Worm (Caenorhabditis elegans): ENCODE results near the gene dos-1.
A peak's percentile ranks its signal among the peaks of the same experiment; 100 is the strongest.

The dos-1 gene

DNA sequence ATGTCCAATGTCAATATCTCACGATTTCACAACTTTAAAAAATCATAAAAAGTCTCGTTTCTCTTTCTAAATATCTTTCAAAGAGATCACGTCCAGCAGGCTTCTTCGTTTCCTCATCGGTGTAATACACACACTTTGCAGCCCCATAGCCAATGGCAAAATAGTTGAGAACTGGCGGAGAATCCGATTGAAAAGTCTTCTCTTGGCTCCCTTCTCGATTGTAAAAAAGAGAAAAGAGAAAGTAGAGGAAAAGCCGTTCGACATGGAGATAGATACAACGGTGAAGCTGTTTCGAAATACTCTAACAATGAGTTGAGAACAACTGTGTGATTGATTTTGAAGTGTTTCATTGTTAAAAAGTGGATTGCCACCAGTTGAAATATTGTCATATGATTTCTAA, 48.0 kb downstream of the dos-1 start:
- TF ChIP-seq ceh-18 (tag; optimal IDR thresholded peaks at IDR 0.05) (peak; percentile 19), nfya-1 (tag; optimal IDR thresholded peaks at IDR 0.05) (peak; percentile 33), ceh-22 (tag; optimal IDR thresholded peaks at IDR 0.05) (no peak)

DNA sequence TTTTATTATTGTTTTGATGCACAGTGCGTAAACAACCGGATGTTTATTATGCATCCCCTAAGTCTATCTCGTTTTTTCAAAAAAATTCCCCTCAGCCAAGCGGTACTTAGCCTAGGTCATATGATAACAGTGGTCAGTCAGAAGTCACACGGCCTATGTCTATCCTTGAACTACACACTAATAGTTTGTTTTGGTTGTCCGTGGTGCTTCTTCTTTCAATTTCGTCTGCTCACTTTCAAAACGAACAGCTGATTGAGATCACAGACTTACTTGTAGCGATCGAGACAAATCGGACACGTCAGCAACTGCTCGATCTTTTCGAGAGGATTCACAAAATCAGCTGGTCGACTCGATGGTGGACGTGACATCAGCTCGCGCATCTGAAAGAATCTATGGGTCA, 49.2 kb downstream of the dos-1 start:
- no peak for TF ChIP-seq ahr-1 (tag; optimal IDR thresholded peaks at IDR 0.05)
- no peak for TF ChIP-seq ceh-30 (tag; optimal IDR thresholded peaks at IDR 0.05)
- TF ChIP-seq ama-1 (optimal IDR thresholded peaks at IDR 0.05), result no peak
- TF ChIP-seq ceh-24 (tag; optimal IDR thresholded peaks at IDR 0.05), result no peak
- no peak for TF ChIP-seq C38D4.7 (GFP tag; optimal IDR thresholded peaks at IDR 0.05)
- no peak for TF ChIP-seq ceh-6 (GFP tag; optimal IDR thresholded peaks at IDR 0.05)
- TF ChIP-seq dve-1 (tag; optimal IDR thresholded peaks at IDR 0.05), result no peak
- no peak for TF ChIP-seq sox-4 (tag; optimal IDR thresholded peaks at IDR 0.05)
- TF ChIP-seq pax-1 (tag; optimal IDR thresholded peaks at IDR 0.05), result no peak
- TF ChIP-seq tbx-7 (tag; optimal IDR thresholded peaks at IDR 0.05), result no peak
- TF ChIP-seq pat-9 (tag; optimal IDR thresholded peaks at IDR 0.05), result no peak
- no peak for TF ChIP-seq ceh-45 (GFP tag; IDR thresholded peaks at IDR 0.05)
- no peak for TF ChIP-seq tbx-2 (tag; optimal IDR thresholded peaks at IDR 0.05)
- TF ChIP-seq ceh-2 (tag; optimal IDR thresholded peaks at IDR 0.05), result no peak
- TF ChIP-seq sox-2 (GFP tag; IDR thresholded peaks at IDR 0.05), result no peak
- TF ChIP-seq unc-3 (GFP tag; conservative IDR thresholded peaks at IDR 0.05), result no peak
- no peak for TF ChIP-seq unc-3 (tag; optimal IDR thresholded peaks at IDR 0.05)
- TF ChIP-seq lin-11 (tag; optimal IDR thresholded peaks at IDR 0.05), result no peak
- TF ChIP-seq ceh-18 (tag; optimal IDR thresholded peaks at IDR 0.05), result no peak
- no peak for TF ChIP-seq T23F11.4 (GFP tag; optimal IDR thresholded peaks at IDR 0.05)
- no peak for TF ChIP-seq lim-6 (tag; optimal IDR thresholded peaks at IDR 0.05)

DNA sequence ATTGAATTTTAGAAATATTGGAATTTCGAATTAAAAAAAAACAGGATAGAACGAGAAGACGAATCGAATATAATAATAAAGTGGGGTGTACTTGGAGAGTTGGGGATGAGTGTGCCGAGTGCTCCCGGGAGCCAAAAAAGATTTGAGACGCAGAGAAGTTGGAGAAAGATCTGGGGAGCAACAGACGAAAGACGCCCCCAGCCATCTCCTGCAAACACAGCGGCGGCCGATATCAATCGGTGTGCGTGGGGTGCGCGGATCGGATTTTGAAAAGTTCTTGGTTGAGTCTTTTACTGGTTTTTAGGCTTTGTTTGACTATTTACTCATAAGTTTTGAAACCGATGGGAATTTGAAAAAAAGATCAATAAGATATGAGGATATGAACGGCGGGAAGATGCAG, 50.1 kb downstream of the dos-1 start, which contains the start of gene nhl-1:
TSS of gene nhl-1 (minus strand) at position 101 of the 400 bp plus-strand sequence.
- no peak for TF ChIP-seq pha-2 (tag; optimal IDR thresholded peaks at IDR 0.05)
- TF ChIP-seq elt-2 (tag; optimal IDR thresholded peaks at IDR 0.05), result no peak
- no peak for TF ChIP-seq ceh-34 (tag; optimal IDR thresholded peaks at IDR 0.05)
- TF ChIP-seq unc-3 (GFP tag; conservative IDR thresholded peaks at IDR 0.05), result no peak
- no peak for TF ChIP-seq unc-3 (tag; optimal IDR thresholded peaks at IDR 0.05)
- no peak for TF ChIP-seq nfya-1 (tag; optimal IDR thresholded peaks at IDR 0.05)
- no peak for TF ChIP-seq syd-9 (tag; optimal IDR thresholded peaks at IDR 0.05)
- no peak for TF ChIP-seq ceh-22 (tag; optimal IDR thresholded peaks at IDR 0.05)
- TF ChIP-seq npax-4 (tag; optimal IDR thresholded peaks at IDR 0.05), result no peak
- no peak for TF ChIP-seq ceh-19 (GFP tag; optimal IDR thresholded peaks at IDR 0.05)
- TF ChIP-seq pqm-1 (tag; optimal IDR thresholded peaks at IDR 0.05), result no peak

DNA sequence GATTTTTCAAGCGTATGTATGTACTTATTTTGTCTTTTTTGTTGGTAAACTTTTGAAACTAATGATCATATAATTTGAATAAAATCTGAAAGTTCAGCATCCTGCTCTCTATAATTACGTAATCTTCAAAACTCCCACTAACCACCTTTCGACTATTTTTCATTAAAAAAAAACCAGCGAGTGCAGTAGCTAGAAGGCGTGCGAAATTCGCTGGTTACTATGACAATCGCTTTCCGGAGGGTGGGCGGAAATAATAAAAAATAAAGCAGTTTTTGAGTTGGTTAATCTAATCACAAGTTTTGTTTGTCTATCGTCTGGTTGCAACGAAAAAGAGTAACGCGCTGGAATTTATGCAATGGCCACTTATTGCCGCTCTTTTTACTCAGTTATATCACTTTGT, 51.0 kb downstream of the dos-1 start, which contains the start of gene irld-34:
TSS of gene irld-34 (plus strand) at position 301 of the 400 bp plus-strand sequence.
- no peak for TF ChIP-seq ahr-1 (tag; optimal IDR thresholded peaks at IDR 0.05)
- TF ChIP-seq pros-1 (tag; optimal IDR thresholded peaks at IDR 0.05), result no peak
- TF ChIP-seq ref-2 (tag; optimal IDR thresholded peaks at IDR 0.05), result no peak
- no peak for TF ChIP-seq unc-55 (GFP tag; optimal IDR thresholded peaks at IDR 0.05)
- no peak for TF ChIP-seq C38D4.7 (GFP tag; optimal IDR thresholded peaks at IDR 0.05)
- no peak for TF ChIP-seq ceh-6 (GFP tag; optimal IDR thresholded peaks at IDR 0.05)

Measured in whole organism, late embryonic.